Worm (Caenorhabditis elegans) whole organism, late embryonic: ENCODE data around the gene F25H9.6.

Experiments
- C08G9.2 ChIP-seq: sonication (generic microtip); optimal IDR thresholded peaks from 2 replicates; lab custom pipeline; 2016; ENCODE audit warnings: mild to moderate bottlenecking, missing genetic modification characterization, moderate library complexity, missing compliant biosample characterization
- C38D4.7 ChIP-seq: fragments of 200-800 bp; sonication (Bioruptor generic); optimal IDR thresholded peaks from 2 replicates; lab custom pipeline; 2018; ENCODE audit warnings: mild to moderate bottlenecking, missing genetic modification characterization, moderate library complexity, missing compliant biosample characterization
- F13H6.1 ChIP-seq: sonication (generic microtip); optimal IDR thresholded peaks from 2 replicates; lab custom pipeline; 2016; ENCODE audit warnings: missing genetic modification characterization, missing compliant biosample characterization
- K09A11.1 ChIP-seq: sonication (generic microtip); optimal IDR thresholded peaks from 2 replicates; lab custom pipeline; 2017; ENCODE audit warnings: antibody characterized with exemption, mild to moderate bottlenecking, missing genetic modification characterization, missing compliant biosample characterization; ENCODE audit not compliant: insufficient read depth
- ama-1 ChIP-seq: fragments of 150-350 bp; optimal IDR thresholded peaks from 2 replicates; lab custom pipeline; 2014
- ceh-19 ChIP-seq: fragments of 200-800 bp; sonication (Bioruptor generic); optimal IDR thresholded peaks from 2 replicates; lab custom pipeline; 2018; ENCODE audit warnings: mild to moderate bottlenecking, missing genetic modification characterization, missing compliant biosample characterization
- ceh-34 ChIP-seq: sonication (generic microtip); optimal IDR thresholded peaks from 2 replicates; lab custom pipeline; 2016; ENCODE audit warnings: mild to moderate bottlenecking, missing genetic modification characterization, missing compliant biosample characterization
- ceh-45 ChIP-seq: fragments of 200-800 bp; sonication (Bioruptor generic); IDR thresholded peaks from 2 replicates; pipeline ENCODE4 v1.3.6; 2022; ENCODE audit warnings: missing genetic modification reagents, missing genetic modification characterization, missing compliant biosample characterization
- ceh-6 ChIP-seq: fragments of 200-800 bp; sonication (Bioruptor generic); optimal IDR thresholded peaks from 2 replicates; lab custom pipeline; 2018; ENCODE audit warnings: mild to moderate bottlenecking, missing genetic modification characterization, missing compliant biosample characterization
- ceh-9 ChIP-seq: sonication (generic microtip); optimal IDR thresholded peaks from 2 replicates; lab custom pipeline; 2016; ENCODE audit warnings: mild to moderate bottlenecking, missing genetic modification characterization, inconsistent platforms, missing compliant biosample characterization
- dmd-4 ChIP-seq: sonication (generic microtip); optimal IDR thresholded peaks from 2 replicates; lab custom pipeline; 2016; ENCODE audit warnings: borderline replicate concordance, missing genetic modification characterization, missing compliant biosample characterization
- dve-1 ChIP-seq: sonication (generic microtip); optimal IDR thresholded peaks from 2 replicates; lab custom pipeline; 2017; ENCODE audit warnings: antibody characterized with exemption, mild to moderate bottlenecking, missing genetic modification characterization, missing compliant biosample characterization
- ets-4 ChIP-seq: sonication (generic microtip); optimal IDR thresholded peaks from 2 replicates; lab custom pipeline; 2016; ENCODE audit warnings: missing genetic modification characterization, missing compliant biosample characterization
- fkh-10 ChIP-seq: fragments of 150-350 bp; optimal IDR thresholded peaks from 2 replicates; lab custom pipeline; 2014; ENCODE audit warnings: missing biosample characterization, missing genetic modification reagents, missing genetic modification characterization
- fkh-6 ChIP-seq: sonication (generic microtip); optimal IDR thresholded peaks from 2 replicates; lab custom pipeline; 2016; ENCODE audit warnings: missing genetic modification characterization, missing compliant biosample characterization
- gmeb-2 ChIP-seq: sonication (generic microtip); optimal IDR thresholded peaks from 2 replicates; lab custom pipeline; 2016; ENCODE audit warnings: missing genetic modification characterization, inconsistent platforms, missing compliant biosample characterization
- hlh-15 ChIP-seq: sonication (generic microtip); optimal IDR thresholded peaks from 2 replicates; lab custom pipeline; 2016; ENCODE audit warnings: missing genetic modification characterization, missing compliant biosample characterization
- hlh-30 ChIP-seq: sonication (generic microtip); optimal IDR thresholded peaks from 2 replicates; lab custom pipeline; 2017; ENCODE audit warnings: antibody characterized with exemption, missing genetic modification characterization, missing compliant biosample characterization; ENCODE audit not compliant: insufficient read depth
- hlh-6 ChIP-seq: sonication (generic microtip); optimal IDR thresholded peaks from 2 replicates; lab custom pipeline; 2016; ENCODE audit warnings: missing genotype, missing genetic modification characterization, missing compliant biosample characterization
- lim-6 ChIP-seq: sonication (generic microtip); optimal IDR thresholded peaks from 2 replicates; lab custom pipeline; 2016; ENCODE audit warnings: missing genetic modification characterization, missing compliant biosample characterization
- mec-3 ChIP-seq: sonication (generic microtip); optimal IDR thresholded peaks from 2 replicates; lab custom pipeline; 2016; ENCODE audit warnings: borderline replicate concordance, missing genetic modification characterization, missing compliant biosample characterization
- nhr-11 ChIP-seq: fragments of 150-350 bp; optimal IDR thresholded peaks from 2 replicates; lab custom pipeline; 2014; ENCODE audit warnings: missing biosample characterization, missing genetic modification characterization
- sdc-2 ChIP-seq: sonication (generic microtip); optimal IDR thresholded peaks from 2 replicates; lab custom pipeline; 2016; ENCODE audit warnings: missing genotype, missing genetic modification characterization, missing compliant biosample characterization
- sox-2 ChIP-seq: fragments of 200-800 bp; sonication (Bioruptor generic); IDR thresholded peaks from 2 replicates; pipeline ENCODE4 v1.3.6; 2022; ENCODE audit warnings: missing genetic modification reagents, missing genetic modification characterization, missing compliant biosample characterization
- syd-9 ChIP-seq: sonication (generic microtip); optimal IDR thresholded peaks from 2 replicates; lab custom pipeline; 2016; ENCODE audit warnings: mild to moderate bottlenecking, missing genetic modification characterization, moderate library complexity, missing compliant biosample characterization
- tbx-7 ChIP-seq: sonication (generic microtip); optimal IDR thresholded peaks from 2 replicates; lab custom pipeline; 2016; ENCODE audit warnings: missing genotype, missing genetic modification characterization, missing compliant biosample characterization
- unc-3 ChIP-seq, 2 experiments: fragments of 200-800 bp in 1 of 2; sonication (Bioruptor generic) in 1 of 2; sonication (generic microtip) in 1 of 2; conservative IDR thresholded peaks in 1 of 2; optimal IDR thresholded peaks in 1 of 2; 2 replicates each; pipeline versions ENCODE4 v1.3.6 to Lab custom; 2016 to 2022; ENCODE audit warnings: missing compliant biosample characterization in 2 of 2, missing genetic modification characterization in 2 of 2, missing genetic modification reagents in 1 of 2
- unc-55 ChIP-seq: sonication (generic microtip); optimal IDR thresholded peaks from 2 replicates; lab custom pipeline; 2017; ENCODE audit warnings: missing biosample characterization, missing genetic modification reagents, missing genetic modification characterization
- unc-86 ChIP-seq: sonication (generic microtip); optimal IDR thresholded peaks from 2 replicates; lab custom pipeline; 2016; ENCODE audit warnings: missing genetic modification characterization, missing compliant biosample characterization
- ztf-16 ChIP-seq: sonication (generic microtip); optimal IDR thresholded peaks from 2 replicates; lab custom pipeline; 2017; ENCODE audit warnings: missing genetic modification characterization, missing compliant biosample characterization

The F25H9.6 gene

DNA sequence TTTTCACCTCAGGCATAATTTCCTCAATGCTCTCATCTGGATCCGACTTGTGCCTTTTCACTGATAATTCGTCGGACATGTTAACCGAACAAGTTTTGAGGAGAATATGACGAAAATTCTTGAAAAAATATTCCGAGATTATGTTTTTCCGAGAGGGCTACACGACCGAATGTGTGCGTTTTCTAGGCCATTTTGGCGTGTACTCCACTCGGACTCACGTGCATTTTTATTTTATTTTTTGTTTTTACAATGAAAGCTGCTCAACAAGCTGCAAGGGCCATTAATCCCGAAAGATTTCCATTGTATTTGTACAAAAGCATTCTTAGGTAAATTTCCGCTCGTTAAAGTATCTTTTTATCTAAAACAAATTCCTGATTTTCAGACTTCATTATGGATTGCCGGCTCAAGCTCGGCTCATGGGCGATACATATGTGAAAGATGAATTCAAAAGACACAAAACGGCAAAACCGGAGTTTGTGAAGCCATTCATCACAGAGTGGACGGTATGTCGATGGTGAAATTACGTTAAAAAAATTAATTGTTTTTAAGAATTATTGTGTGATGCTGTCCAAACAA, at the start of gene F25H9.6, which contains the start of gene F25H9.7 (continued):
- TF ChIP-seq unc-86 (tag; lab: Kevin White, UChicago) (peak; percentile 54), ama-1 (lab: Kevin White, UChicago) (no peak), unc-55 (GFP tag; lab: Kevin White, UChicago) (no peak), ceh-6 (GFP tag; lab: Kevin White, UChicago) (no peak), hlh-6 (tag; lab: Kevin White, UChicago) (peak; percentile 52), unc-3 (GFP tag; conservative IDR thresholded peaks at IDR 0.05; lab: Robert Waterston, UW) (no peak), unc-3 (tag; optimal IDR thresholded peaks at IDR 0.05; lab: Kevin White, UChicago) (no peak), gmeb-2 (tag; lab: Kevin White, UChicago) (no peak), sdc-2 (tag; lab: Kevin White, UChicago) (peak; percentile 41), ets-4 (tag; lab: Kevin White, UChicago) (peak; percentile 96), K09A11.1 (tag; lab: Kevin White, UChicago) (no peak), ceh-9 (tag; lab: Kevin White, UChicago) (no peak), hlh-15 (peak; percentile 71), hlh-30 (tag; lab: Kevin White, UChicago) (peak; percentile 68), dmd-4 (tag; lab: Kevin White, UChicago) (peak; percentile 27), lim-6 (peak; percentile 86), fkh-6 (tag; lab: Kevin White, UChicago) (peak; percentile 76)
- TF ChIP-seq, all 69 proteins: peak for 35

DNA sequence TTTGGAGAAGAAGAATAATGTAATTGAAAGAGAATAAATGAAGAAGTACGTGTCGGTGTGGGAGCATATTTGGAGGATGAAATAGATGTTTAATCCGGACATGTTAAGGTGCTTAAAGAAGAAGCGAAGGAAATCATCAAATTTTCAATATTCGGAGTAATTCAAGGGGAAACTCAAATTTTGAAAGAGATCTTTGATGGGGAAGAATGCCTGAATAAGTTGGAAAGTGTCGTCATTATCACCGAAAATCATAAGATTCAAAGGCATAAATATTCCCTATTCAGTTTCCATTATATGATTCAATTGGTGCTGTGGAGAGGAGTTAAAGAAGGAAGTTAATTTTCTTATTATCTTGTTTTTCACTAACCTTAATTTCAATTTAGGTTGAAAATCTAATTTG, 47.0 kb upstream of the F25H9.6 start, which contains the start of gene semi-1:
Gene semi-1, minus strand, starts transcription at position 101 of the 400 bp plus-strand sequence.
- TF ChIP-seq C38D4.7 (GFP tag; lab: Kevin White, UChicago), result no peak

DNA sequence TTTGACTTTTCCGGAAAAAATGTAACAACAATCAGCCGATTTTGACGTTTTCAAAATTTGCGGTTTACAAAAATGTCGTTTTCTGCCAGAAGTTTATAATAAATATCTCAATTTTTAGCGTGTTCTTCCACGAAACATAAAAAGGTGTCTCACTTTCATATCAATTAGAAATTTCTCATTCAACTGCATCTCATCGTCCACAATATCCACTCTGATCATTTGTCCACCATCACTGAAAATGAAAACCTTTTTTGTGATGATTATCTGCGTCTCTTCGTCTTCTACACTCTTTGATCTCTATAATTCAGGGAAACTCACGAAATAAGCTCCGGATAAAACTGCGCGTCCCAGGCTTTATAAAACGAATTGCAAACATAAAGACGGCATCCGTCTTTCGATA, 44.4 kb upstream of the F25H9.6 start:
- TF ChIP-seq lim-6 (no peak), fkh-6 (tag; lab: Kevin White, UChicago) (no peak), ztf-16 (tag; lab: Kevin White, UChicago) (no peak), mec-3 (tag; lab: Kevin White, UChicago) (no peak), ceh-45 (GFP tag; lab: Robert Waterston, UW) (no peak), sox-2 (GFP tag; lab: Robert Waterston, UW) (no peak), C08G9.2 (tag; lab: Kevin White, UChicago) (no peak), C38D4.7 (GFP tag; lab: Kevin White, UChicago) (no peak), ceh-34 (tag; lab: Kevin White, UChicago) (no peak)

DNA sequence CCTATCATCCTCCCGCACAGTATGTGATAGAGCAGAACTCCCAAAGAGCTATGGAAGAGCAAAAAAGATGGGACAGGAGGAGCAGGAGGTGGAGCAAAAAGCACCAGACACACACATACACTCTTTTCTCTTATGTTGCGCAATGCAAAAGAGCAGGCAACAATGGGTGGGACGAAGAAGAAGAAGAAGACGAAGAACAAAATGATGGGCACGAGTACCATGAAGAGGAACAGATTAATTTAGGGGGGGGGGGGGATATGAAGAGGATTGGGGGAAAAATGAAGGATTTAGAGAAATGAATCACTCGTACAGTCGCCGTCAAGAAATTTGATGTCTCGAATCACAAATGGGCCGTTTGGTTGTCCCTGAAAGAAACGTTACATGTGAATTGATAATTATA, 43.5 kb upstream of the F25H9.6 start, which contains the start of gene avr-15:
Gene avr-15, minus strand, starts transcription at position 101 of the 400 bp plus-strand sequence.
- TF ChIP-seq hlh-30 (tag; lab: Kevin White, UChicago) (no peak), nhr-11 (tag; lab: Kevin White, UChicago) (no peak), ceh-9 (tag; lab: Kevin White, UChicago) (no peak)

DNA sequence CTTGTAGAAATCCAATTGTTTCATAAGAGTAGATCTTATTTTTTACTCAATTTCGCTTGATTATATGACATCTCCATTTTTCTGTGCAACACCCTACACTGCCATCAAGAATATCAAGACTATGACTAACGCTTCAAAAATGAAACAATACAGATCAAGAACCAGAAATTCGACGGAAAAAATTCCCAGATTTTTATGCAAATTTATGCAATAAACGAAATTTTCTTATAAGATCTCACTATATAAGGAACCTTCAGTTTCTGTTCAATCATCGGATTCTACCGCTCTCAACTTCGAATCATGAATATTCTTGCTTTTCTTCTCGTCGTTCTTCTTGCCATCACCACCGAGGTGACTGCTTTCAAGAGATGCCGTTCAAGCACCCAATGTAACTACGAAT, 38.2 kb upstream of the F25H9.6 start, which contains the start of gene R11G10.4:
Gene R11G10.4, plus strand, starts transcription at position 301 of the 400 bp plus-strand sequence.
- TF ChIP-seq dve-1, result no peak
- no peak for TF ChIP-seq hlh-30 (tag; lab: Kevin White, UChicago)
- no peak for TF ChIP-seq F13H6.1
- TF ChIP-seq ceh-19 (GFP tag; lab: Kevin White, UChicago), result no peak
- no peak for TF ChIP-seq syd-9 (tag; lab: Kevin White, UChicago)

DNA sequence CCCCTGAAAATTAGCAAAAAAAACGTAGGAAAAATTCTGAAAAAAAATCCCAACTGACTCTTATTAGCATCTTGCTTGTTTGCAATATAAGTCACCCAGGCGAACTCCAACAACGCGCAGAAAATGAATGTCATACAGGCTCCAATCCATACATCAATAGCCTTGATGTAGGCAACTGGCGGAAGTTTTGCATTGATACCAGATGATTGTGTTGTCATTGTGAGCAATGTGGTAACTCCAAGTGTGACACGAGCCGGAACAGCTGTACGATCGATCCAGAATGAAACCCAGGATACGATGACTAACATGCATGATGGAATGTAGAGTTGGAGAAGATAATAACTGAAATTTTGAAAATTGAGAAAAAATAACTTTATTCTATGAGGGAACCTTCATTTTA, 31.1 kb upstream of the F25H9.6 start:
- TF ChIP-seq fkh-10 (GFP tag; lab: Kevin White, UChicago) (no peak), tbx-7 (tag; lab: Kevin White, UChicago) (no peak)
